ENCODE assay signal across 6 worm cellular contexts in the genomic region with DNA sequence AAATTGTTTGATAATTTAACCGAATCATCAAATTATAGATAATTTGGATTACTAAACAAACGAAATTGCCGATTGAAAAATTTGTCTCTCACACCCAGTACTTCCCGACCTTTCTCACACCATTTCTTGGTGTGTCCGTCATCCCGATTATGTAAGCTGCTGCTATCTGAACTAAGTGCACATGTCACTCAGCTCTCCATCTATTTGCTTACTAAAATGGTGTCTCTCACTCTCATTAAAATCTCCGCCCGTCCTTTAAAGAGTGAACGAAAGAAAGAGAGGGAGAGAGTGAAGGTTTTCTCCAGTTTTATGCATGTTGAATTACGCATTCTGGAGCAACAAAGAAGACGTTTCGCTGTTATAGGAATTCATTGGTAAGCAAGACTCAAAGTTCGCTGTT.
TF ChIP-seq lines count a peak whose summit lies in the region.

No protein-coding gene starts in this region.

TF ChIP-seq in whole organism, L1 larva, 84 proteins besides CTCF, POLR2A, EP300 and RAD21:
- no peak for TF ChIP-seq aha-1 (tag; optimal IDR thresholded peaks at IDR 0.05; lab: Kevin White, UChicago)
- peak; percentile 20 for TF ChIP-seq unc-86 (tag; optimal IDR thresholded peaks at IDR 0.05; lab: Kevin White, UChicago)
- peak; percentile 13 for TF ChIP-seq dsc-1 (tag; optimal IDR thresholded peaks at IDR 0.05; lab: Kevin White, UChicago)
- TF ChIP-seq lin-14 (GFP tag; optimal IDR thresholded peaks at IDR 0.05; lab: Kevin White, UChicago), result peak; percentile 43

TF ChIP-seq in whole organism, L2 larva, 48 proteins besides CTCF, POLR2A, EP300 and RAD21:
- peak; percentile 4 for TF ChIP-seq sma-9 (GFP tag; optimal IDR thresholded peaks at IDR 0.05; lab: Kevin White, UChicago)
- TF ChIP-seq sma-9 (tag; optimal IDR thresholded peaks at IDR 0.05; lab: Kevin White, UChicago), result no peak
- TF ChIP-seq unc-55 (GFP tag; optimal IDR thresholded peaks at IDR 0.05; lab: Kevin White, UChicago), result peak; percentile 89
- TF ChIP-seq lin-13 (GFP tag; optimal IDR thresholded peaks at IDR 0.05; lab: Kevin White, UChicago), result no peak

TF ChIP-seq in whole organism, L4 larva, 104 proteins besides CTCF, POLR2A, EP300 and RAD21:
- TF ChIP-seq dmd-6 (GFP tag; IDR thresholded peaks at IDR 0.05; lab: Robert Waterston, UW) (peak; percentile 62), dmd-8 (GFP tag; IDR thresholded peaks at IDR 0.05; lab: Robert Waterston, UW) (no peak), madf-9 (GFP tag; conservative IDR thresholded peaks at IDR 0.05; lab: Robert Waterston, UW) (no peak), nhr-28 (tag; optimal IDR thresholded peaks at IDR 0.05; lab: Kevin White, UChicago) (no peak), Y105C5A.15 (GFP tag; IDR thresholded peaks at IDR 0.05; lab: Robert Waterston, UW) (no peak), mxl-3 (GFP tag; optimal IDR thresholded peaks at IDR 0.05; lab: Kevin White, UChicago) (no peak), nhr-25 (tag; optimal IDR thresholded peaks at IDR 0.05; lab: Kevin White, UChicago; ENCODE audit: borderline replicate concordance, insufficient read depth) (no peak), unc-62 (GFP tag; optimal IDR thresholded peaks at IDR 0.05 in 1 of 2; lab: Kevin White, UChicago) (peak in 1 of 2 experiments; percentile 14), unc-62 (tag; optimal IDR thresholded peaks at IDR 0.05; lab: Kevin White, UChicago) (no peak), nhr-11 (tag; optimal IDR thresholded peaks at IDR 0.05; lab: Kevin White, UChicago) (no peak), mes-2 (tag; optimal IDR thresholded peaks at IDR 0.05; lab: Kevin White, UChicago; ENCODE audit: poor library complexity, severe bottlenecking) (peak; percentile 25), fkh-10 (GFP tag; optimal IDR thresholded peaks at IDR 0.05; lab: Kevin White, UChicago) (peak; percentile 4), dmd-9 (GFP tag; IDR thresholded peaks at IDR 0.05; lab: Robert Waterston, UW) (no peak), dve-1 (tag; optimal IDR thresholded peaks at IDR 0.05; lab: Kevin White, UChicago; ENCODE audit: insufficient read depth) (peak; percentile 14), zag-1 (tag; optimal IDR thresholded peaks at IDR 0.05; lab: Kevin White, UChicago) (no peak), pha-4 (GFP tag; IDR thresholded peaks at IDR 0.05; lab: Robert Waterston, UW) (no peak), pha-4 (tag; optimal IDR thresholded peaks at IDR 0.05; lab: Kevin White, UChicago) (no peak), unc-130 (GFP tag; optimal IDR thresholded peaks at IDR 0.05; lab: Kevin White, UChicago) (no peak), ceh-28 (tag; optimal IDR thresholded peaks at IDR 0.05; lab: Kevin White, UChicago) (no peak)
TF ChIP-seq in whole organism, L4 larva: peak in this region for 5.

TF ChIP-seq in whole organism, late embryonic, 69 proteins besides CTCF, POLR2A, EP300 and RAD21:
- TF ChIP-seq unc-55 (GFP tag; optimal IDR thresholded peaks at IDR 0.05; lab: Kevin White, UChicago) (peak; percentile 42), ceh-19 (GFP tag; optimal IDR thresholded peaks at IDR 0.05; lab: Kevin White, UChicago) (no peak), tbx-2 (tag; optimal IDR thresholded peaks at IDR 0.05; lab: Kevin White, UChicago) (no peak), ceh-31 (tag; optimal IDR thresholded peaks at IDR 0.05; lab: Kevin White, UChicago) (peak; percentile 30)

TF ChIP-seq in whole organism, mixed stage, embryonic, 35 proteins besides CTCF, POLR2A, EP300 and RAD21:
- TF ChIP-seq ces-1 (GFP tag; optimal IDR thresholded peaks at IDR 0.05; lab: Kevin White, UChicago) (peak; percentile 69), tbx-8 (GFP tag; optimal IDR thresholded peaks at IDR 0.05; lab: Kevin White, UChicago) (no peak)

TF ChIP-seq in whole organism, young adult, 124 proteins besides CTCF, POLR2A, EP300 and RAD21:
- TF ChIP-seq zfh-2 (GFP tag; conservative IDR thresholded peaks at IDR 0.05; lab: Robert Waterston, UW) (no peak), ekl-4 (GFP tag; IDR thresholded peaks at IDR 0.05; lab: Robert Waterston, UW) (no peak), nhr-80 (tag; optimal IDR thresholded peaks at IDR 0.05; lab: Kevin White, UChicago) (peak; percentile 42), B0019.2 (GFP tag; conservative IDR thresholded peaks at IDR 0.05; lab: Robert Waterston, UW) (no peak), attf-5 (GFP tag; optimal IDR thresholded peaks at IDR 0.05; lab: Kevin White, UChicago) (no peak), tbp1 (GFP tag; optimal IDR thresholded peaks at IDR 0.05; lab: Kevin White, UChicago) (no peak), F57A8.1 (GFP tag; optimal IDR thresholded peaks at IDR 0.05; lab: Kevin White, UChicago) (no peak)
